Fruit fly (Drosophila melanogaster) whole organism, embryonic: Measurements from ENCODE around the gene Agpat1.

Experiments used
- CG10654 ChIP-seq: fragments of 200-800 bp; sonication (Bioruptor generic); optimal IDR thresholded peaks from 2 replicates; lab custom pipeline; 2016; ENCODE audit warnings: missing biosample characterization, missing genetic modification characterization
- CG11695 ChIP-seq: fragments of 200-800 bp; sonication (Bioruptor generic); IDR thresholded peaks from 3 replicates; pipeline ENCODE4 v1.3.6; 2022; ENCODE audit warnings: missing biosample characterization, missing genetic modification characterization
- D ChIP-seq, 2 experiments: fragments of 200-800 bp in 1 of 2; fragments of >200 bp in 1 of 2; sonication (Bioruptor generic) in 1 of 2; optimal IDR thresholded peaks; 2 replicates in 1 of 2; 3 replicates in 1 of 2; lab custom pipeline; 2017; ENCODE audit warnings: mild to moderate bottlenecking in 1 of 2, missing biosample characterization in 1 of 2, missing genetic modification characterization in 1 of 2, missing genetic modification reagents in 1 of 2
- MBD-R2 ChIP-seq: fragments of 200-800 bp; sonication (Bioruptor generic); IDR thresholded peaks from 2 replicates; pipeline ENCODE4 v1.3.6; 2022; ENCODE audit warnings: missing biosample characterization, missing genetic modification characterization
- Nf-YC ChIP-seq: fragments of 200-800 bp; optimal IDR thresholded peaks from 3 replicates; lab custom pipeline; 2019; ENCODE audit warnings: missing biosample characterization, mild to moderate bottlenecking, missing genetic modification characterization, moderate library complexity
- TFAM ChIP-seq: fragments of 200-800 bp; sonication (Bioruptor generic); optimal IDR thresholded peaks from 2 replicates; lab custom pipeline; 2017; ENCODE audit warnings: missing biosample characterization, missing genetic modification characterization, inconsistent platforms
- crc ChIP-seq: fragments of 200-800 bp; sonication (Bioruptor generic); optimal IDR thresholded peaks from 2 replicates; lab custom pipeline; 2016; ENCODE audit warnings: missing biosample characterization, missing genetic modification characterization
- eyg ChIP-seq: fragments of 200-800 bp; sonication (Bioruptor generic); optimal IDR thresholded peaks from 3 replicates; lab custom pipeline; 2016; ENCODE audit warnings: missing biosample characterization, missing genetic modification characterization
- gem ChIP-seq: fragments of 200-800 bp; sonication (Bioruptor generic); optimal IDR thresholded peaks from 2 replicates; lab custom pipeline; 2019; ENCODE audit warnings: missing biosample characterization, mild to moderate bottlenecking, missing genetic modification characterization, moderate library complexity
- gt ChIP-seq: fragments of 200-800 bp; sonication (Bioruptor generic); IDR thresholded peaks from 2 replicates; pipeline ENCODE4 v1.3.6; 2022; ENCODE audit warnings: missing biosample characterization, missing genetic modification characterization
- onecut ChIP-seq: fragments of 200-800 bp; sonication (Bioruptor generic); IDR thresholded peaks from 2 replicates; pipeline ENCODE4 v1.3.6; 2022; ENCODE audit warnings: missing biosample characterization, missing genetic modification characterization
- usp ChIP-seq: fragments of >200 bp; optimal IDR thresholded peaks from 2 replicates; lab custom pipeline; 2017; ENCODE audit warnings: missing biosample characterization, missing genetic modification characterization
- z ChIP-seq: fragments of 200-800 bp; sonication (Bioruptor generic); IDR thresholded peaks from 3 replicates; pipeline ENCODE4 v1.3.6; 2022; ENCODE audit warnings: missing biosample characterization, missing genetic modification characterization

- TF ChIP-seq usp (GFP tag; lab: Kevin White, UChicago) (no peak), z (GFP tag; lab: Robert Waterston, UW) (no peak), onecut (no peak), gt (no peak), gem (tag; lab: Kevin White, UChicago) (no peak), MBD-R2 (GFP tag; lab: Robert Waterston, UW) (no peak), D (optimal IDR thresholded peaks at IDR 0.05; lab: Kevin White, UChicago) (no peak), D (GFP tag; optimal IDR thresholded peaks at IDR 0.05; lab: Kevin White, UChicago) (no peak), CG11695 (GFP tag; lab: Robert Waterston, UW) (no peak), crc (GFP tag; lab: Kevin White, UChicago) (no peak), Nf-YC (tag; lab: Kevin White, UChicago) (no peak), eyg (GFP tag; lab: Kevin White, UChicago) (no peak), CG10654 (GFP tag; lab: Kevin White, UChicago) (no peak), TFAM (GFP tag; lab: Kevin White, UChicago) (no peak)
Measured at dm6 chrX:12719940-12720355, 45.1 kb upstream of the Agpat1 start.
